Worm (Caenorhabditis elegans): ENCODE measurements around the gene C48A7.16.

The C48A7.16 gene

DNA sequence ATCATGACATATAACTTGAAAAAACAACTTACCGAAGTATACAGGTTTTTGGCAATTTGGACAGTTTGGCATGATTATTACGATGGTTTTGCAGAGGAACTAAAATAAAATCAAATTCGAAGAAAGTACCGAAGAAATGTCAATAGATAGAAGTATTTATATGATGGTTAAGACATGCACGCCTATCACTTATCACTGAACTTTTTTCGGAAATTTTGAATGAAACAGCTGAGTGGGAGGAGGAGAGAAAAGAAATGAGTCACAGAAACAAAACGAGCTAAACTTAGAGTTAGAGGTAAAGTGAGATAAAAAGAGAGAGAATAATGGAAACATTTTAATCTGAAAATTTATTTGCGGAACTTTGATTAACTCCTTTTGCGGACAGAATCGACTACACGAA, 40.0 kb downstream of the C48A7.16 start, which contains the start of gene valv-1:
Gene valv-1 (minus strand): TSS at position 101 of the 400 bp plus-strand sequence.
- TF ChIP-seq pha-4 (tag; optimal IDR thresholded peaks at IDR 0.05) = no peak
- no peak for TF ChIP-seq ceh-9 (tag; optimal IDR thresholded peaks at IDR 0.05)
- TF ChIP-seq daf-12 (tag; optimal IDR thresholded peaks at IDR 0.05) = no peak
- TF ChIP-seq skn-1 (tag; optimal IDR thresholded peaks at IDR 0.05) = no peak
- no peak for TF ChIP-seq fkh-10 (GFP tag; optimal IDR thresholded peaks at IDR 0.05)
- TF ChIP-seq elt-1 (tag; optimal IDR thresholded peaks at IDR 0.05) = no peak
- no peak for TF ChIP-seq nhr-67 (tag; optimal IDR thresholded peaks at IDR 0.05)

ce11 chrIV:7445995-7446394, 40.7 kb downstream of the C48A7.16 start, which contains the start of gene B0496.1:
TSS of gene B0496.1 (plus strand) at chrIV:7446295.
- TF ChIP-seq daf-12 (tag; optimal IDR thresholded peaks at IDR 0.05) (no peak), ceh-82 (tag; optimal IDR thresholded peaks at IDR 0.05) (no peak), skn-1 (tag; optimal IDR thresholded peaks at IDR 0.05) (no peak), nhr-12 (tag; optimal IDR thresholded peaks at IDR 0.05) (no peak), pha-4 (tag; optimal IDR thresholded peaks at IDR 0.05) (no peak), nhr-237 (tag; optimal IDR thresholded peaks at IDR 0.05) (no peak), lin-15B (tag; optimal IDR thresholded peaks at IDR 0.05) (no peak), mml-1 (tag; optimal IDR thresholded peaks at IDR 0.05) (no peak), egl-27 (tag; optimal IDR thresholded peaks at IDR 0.05) (no peak), aly-2 (tag; optimal IDR thresholded peaks at IDR 0.05) (no peak), elt-2 (tag; optimal IDR thresholded peaks at IDR 0.05) (no peak), lsy-12 (tag; optimal IDR thresholded peaks at IDR 0.05) (no peak), ztf-4 (tag; optimal IDR thresholded peaks at IDR 0.05) (no peak), nfya-1 (tag; optimal IDR thresholded peaks at IDR 0.05; ENCODE audit: insufficient read depth) (no peak), fkh-2 (tag; optimal IDR thresholded peaks at IDR 0.05) (no peak), unc-62 (GFP tag; optimal IDR thresholded peaks at IDR 0.05) (no peak), jun-1 (tag; optimal IDR thresholded peaks at IDR 0.05) (no peak), nhr-25 (tag; optimal IDR thresholded peaks at IDR 0.05) (no peak), snpc-4 (tag; optimal IDR thresholded peaks at IDR 0.05) (no peak), nhr-67 (tag; optimal IDR thresholded peaks at IDR 0.05) (no peak)

DNA sequence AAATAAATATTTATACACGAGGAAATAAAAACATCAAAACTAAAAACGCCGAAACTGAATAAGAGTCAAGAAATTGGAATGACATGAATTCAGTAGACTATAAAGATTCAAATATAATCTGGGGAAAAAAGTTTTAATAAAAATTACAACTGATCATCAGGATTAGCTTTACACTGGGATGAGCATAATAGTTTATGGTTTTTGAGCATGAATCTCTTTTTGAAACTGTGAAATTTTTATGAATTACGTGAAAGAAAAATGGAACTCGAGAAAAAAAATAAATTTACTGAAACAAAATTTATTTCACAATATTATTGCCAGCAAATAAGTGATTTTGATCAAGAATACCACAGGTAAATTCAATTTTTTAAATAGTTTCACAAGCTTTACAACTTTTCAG, 42.3 kb downstream of the C48A7.16 start, which contains the start of gene B0496.2:
Gene B0496.2 (plus strand): TSS at position 301 of the 400 bp plus-strand sequence.
- TF ChIP-seq hmg-11 (tag; optimal IDR thresholded peaks at IDR 0.05) (no peak), lin-39 (tag; optimal IDR thresholded peaks at IDR 0.05) (no peak), nhr-25 (tag; optimal IDR thresholded peaks at IDR 0.05) (no peak), nhr-237 (tag; optimal IDR thresholded peaks at IDR 0.05) (no peak), ztf-11 (tag; optimal IDR thresholded peaks at IDR 0.05) (no peak), skn-1 (tag; optimal IDR thresholded peaks at IDR 0.05) (no peak), ceh-9 (tag; optimal IDR thresholded peaks at IDR 0.05) (no peak), elt-1 (tag; optimal IDR thresholded peaks at IDR 0.05) (no peak)

DNA sequence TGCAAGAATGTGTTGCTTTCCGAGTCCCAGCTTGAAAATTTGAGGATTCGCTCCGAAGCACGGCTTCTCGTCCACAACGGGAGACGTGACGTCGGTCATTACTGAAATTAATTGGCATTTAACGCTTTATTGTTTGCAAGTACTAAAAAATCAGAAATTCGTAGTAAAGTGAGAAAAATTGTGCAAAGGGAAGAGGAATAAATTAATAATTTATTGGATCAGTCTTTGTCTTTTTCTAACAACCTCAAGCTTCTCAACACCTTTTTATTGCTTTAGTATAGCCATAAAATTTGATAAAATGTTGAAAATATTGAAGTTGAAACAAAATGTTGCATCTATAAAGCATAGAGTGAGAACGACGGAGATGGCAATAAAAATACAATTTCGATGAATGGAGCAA, 46.1 kb downstream of the C48A7.16 start, which contains the start of gene tes-1:
Gene tes-1 (minus strand): TSS at position 101 of the 400 bp plus-strand sequence.
- TF ChIP-seq ceh-16 (tag; optimal IDR thresholded peaks at IDR 0.05) (no peak), egl-5 (tag; optimal IDR thresholded peaks at IDR 0.05) (no peak), nhr-28 (tag; optimal IDR thresholded peaks at IDR 0.05) (no peak), nhr-67 (tag; optimal IDR thresholded peaks at IDR 0.05) (no peak)

DNA sequence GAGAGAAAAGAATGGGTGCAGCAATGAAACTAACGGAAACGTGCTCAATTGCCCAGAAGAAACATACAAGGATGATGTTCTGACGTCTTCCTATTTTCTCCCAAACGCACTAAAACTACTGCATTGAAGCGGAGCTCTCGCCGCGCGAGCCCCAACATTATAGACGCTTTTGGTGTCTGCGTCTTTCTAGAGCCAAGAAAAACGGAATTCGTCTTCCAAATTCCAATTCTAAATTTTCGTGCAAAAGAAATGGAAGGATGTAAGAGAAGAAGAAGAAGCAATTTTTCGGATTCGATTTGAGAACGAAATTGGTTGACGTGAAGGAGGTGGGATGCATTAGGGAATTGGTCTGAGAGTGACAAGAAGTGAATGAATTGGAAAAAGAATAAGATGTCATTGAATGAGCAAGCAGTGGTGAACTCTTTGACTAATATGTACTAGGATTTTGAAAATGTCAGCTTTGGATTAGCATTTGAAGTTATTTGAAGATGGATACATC, 48.4 kb downstream of the C48A7.16 start:
- TF ChIP-seq ama-1 (optimal IDR thresholded peaks at IDR 0.05) (no peak), lin-39 (tag; optimal IDR thresholded peaks at IDR 0.05) (peak; percentile 20)

DNA sequence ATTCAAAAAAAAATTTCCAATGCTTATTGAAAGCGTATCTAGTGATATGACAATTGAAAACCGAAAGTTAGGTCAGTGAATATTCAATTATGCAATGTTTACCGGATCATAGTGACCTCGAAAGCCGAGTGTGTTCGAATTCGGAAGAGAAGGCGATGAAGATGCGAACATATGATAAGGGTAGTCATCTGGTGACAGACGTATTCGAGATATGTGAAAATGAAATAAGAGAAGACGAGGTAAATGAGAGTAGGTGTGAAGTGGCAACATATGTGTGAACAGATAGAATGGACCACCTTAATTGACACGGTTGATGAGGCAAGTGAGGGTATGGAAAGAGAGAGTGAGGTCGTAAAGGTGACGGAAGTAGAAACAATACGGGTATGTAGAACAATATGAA, 49.6 kb downstream of the C48A7.16 start:
- peak; percentile 36 for TF ChIP-seq nhr-25 (tag; optimal IDR thresholded peaks at IDR 0.05)
- TF ChIP-seq mml-1 (tag; optimal IDR thresholded peaks at IDR 0.05) = no peak

All from whole organism, L3 larva.